Fruit fly (Drosophila melanogaster): Measurements from ENCODE around the gene Sf3b6.

The Sf3b6 gene

dm6 chr3L:6181776-6182175, 11.2 kb downstream of the Sf3b6 start, which contains the start of gene CG10274:
Gene CG10274 (minus strand): TSS chr3L:6181829.
- TF ChIP-seq CG32121 (GFP tag; IDR thresholded peaks at IDR 0.05) (peak; percentile 17; the same call in 1 of the 2 replicates), Ets98B (GFP tag; IDR thresholded peaks at IDR 0.05) (no peak), CG4496 (GFP tag; IDR thresholded peaks at IDR 0.05) (peak; percentile 59; the same call in 2 of the 3 replicates), CG14655 (GFP tag; optimal IDR thresholded peaks at IDR 0.05) (no peak), CG13204 (GFP tag; optimal IDR thresholded peaks at IDR 0.05) (no peak), Pif1B (GFP tag; optimal IDR thresholded peaks at IDR 0.05) (no peak), CG34367 (tag; optimal IDR thresholded peaks at IDR 0.05) (no peak), CG15710 (tag; optimal IDR thresholded peaks at IDR 0.05) (peak; percentile 72), gl (tag; optimal IDR thresholded peaks at IDR 0.05) (no peak), CG9948 (tag; optimal IDR thresholded peaks at IDR 0.05) (peak; percentile 52), Pif1A (GFP tag; optimal IDR thresholded peaks at IDR 0.05) (no peak), D1 (tag; optimal IDR thresholded peaks at IDR 0.05) (no peak), CG10348 (GFP tag; IDR thresholded peaks at IDR 0.05) (no peak), EcR (GFP tag; optimal IDR thresholded peaks at IDR 0.05) (no peak), Snoo (tag; optimal IDR thresholded peaks at IDR 0.05) (no peak), CG12605 (GFP tag; IDR thresholded peaks at IDR 0.05) (no peak), CG8301 (tag; optimal IDR thresholded peaks at IDR 0.05) (no peak), CG8159 (tag; optimal IDR thresholded peaks at IDR 0.05) (no peak), rn (GFP tag; IDR thresholded peaks at IDR 0.05) (no peak), fd96Ca (GFP tag; IDR thresholded peaks at IDR 0.05) (no peak), CG17806 (tag; optimal IDR thresholded peaks at IDR 0.05) (peak; percentile 40)

- TF ChIP-seq CG9948 (tag; optimal IDR thresholded peaks at IDR 0.05) (peak; percentile 45), CG10348 (GFP tag; IDR thresholded peaks at IDR 0.05) (no peak)
Observed at dm6 chr3L:6173826-6174255, 19.1 kb downstream of the Sf3b6 start, which contains the start of the genes fmt and CG7376. Gene fmt (minus strand): TSS chr3L:6173880. Gene CG7376 (plus strand): TSS chr3L:6174248.

- TF ChIP-seq CG34367 (tag; optimal IDR thresholded peaks at IDR 0.05) = no peak
- no peak for TF ChIP-seq fd96Ca (GFP tag; IDR thresholded peaks at IDR 0.05)
- no peak for TF ChIP-seq Pif1A (GFP tag; optimal IDR thresholded peaks at IDR 0.05)
- no peak for TF ChIP-seq gl (tag; optimal IDR thresholded peaks at IDR 0.05)
- no peak for TF ChIP-seq Ets98B (GFP tag; IDR thresholded peaks at IDR 0.05)
Observed at dm6 chr3L:6162483-6163128, 30.4 kb downstream of the Sf3b6 start, which contains the start of gene Prdm13. Gene Prdm13 (plus strand): TSS chr3L:6163127.

- TF ChIP-seq CG10348 (GFP tag; IDR thresholded peaks at IDR 0.05) (no peak), Pif1A (GFP tag; optimal IDR thresholded peaks at IDR 0.05) (no peak), CG34367 (tag; optimal IDR thresholded peaks at IDR 0.05) (no peak), CG15710 (tag; optimal IDR thresholded peaks at IDR 0.05) (no peak), CG13204 (GFP tag; optimal IDR thresholded peaks at IDR 0.05) (no peak), rn (GFP tag; IDR thresholded peaks at IDR 0.05) (no peak), EcR (GFP tag; optimal IDR thresholded peaks at IDR 0.05) (no peak)
Observed at dm6 chr3L:6161997-6162396, 31.0 kb downstream of the Sf3b6 start.

- no peak for TF ChIP-seq Snoo (tag; optimal IDR thresholded peaks at IDR 0.05)
- no peak for TF ChIP-seq CG8159 (tag; optimal IDR thresholded peaks at IDR 0.05)
Observed at dm6 chr3L:6160514-6160913, 32.5 kb downstream of the Sf3b6 start, which contains the start of gene Cpr65Az. Gene Cpr65Az (plus strand): TSS chr3L:6160814.

- no peak for TF ChIP-seq CG14655 (GFP tag; optimal IDR thresholded peaks at IDR 0.05)
- no peak for TF ChIP-seq Ets98B (GFP tag; IDR thresholded peaks at IDR 0.05)
- no peak for TF ChIP-seq CG4496 (GFP tag; IDR thresholded peaks at IDR 0.05)
Observed at dm6 chr3L:6159863-6160262, 33.1 kb downstream of the Sf3b6 start.

- TF ChIP-seq gl (tag; optimal IDR thresholded peaks at IDR 0.05) = no peak
- TF ChIP-seq Ets98B (GFP tag; IDR thresholded peaks at IDR 0.05) = no peak
- TF ChIP-seq CG9948 (tag; optimal IDR thresholded peaks at IDR 0.05) = no peak
- TF ChIP-seq CG4496 (GFP tag; IDR thresholded peaks at IDR 0.05) = no peak
- no peak for TF ChIP-seq fd96Ca (GFP tag; IDR thresholded peaks at IDR 0.05)
- no peak for TF ChIP-seq Pif1B (GFP tag; optimal IDR thresholded peaks at IDR 0.05)
- no peak for TF ChIP-seq CG8301 (tag; optimal IDR thresholded peaks at IDR 0.05)
- TF ChIP-seq CG34367 (tag; optimal IDR thresholded peaks at IDR 0.05) = no peak
- no peak for TF ChIP-seq D1 (tag; optimal IDR thresholded peaks at IDR 0.05)
- no peak for TF ChIP-seq rn (GFP tag; IDR thresholded peaks at IDR 0.05)
- TF ChIP-seq CG32121 (GFP tag; IDR thresholded peaks at IDR 0.05) = no peak
- TF ChIP-seq EcR (GFP tag; optimal IDR thresholded peaks at IDR 0.05) = no peak
- TF ChIP-seq CG17806 (tag; optimal IDR thresholded peaks at IDR 0.05) = no peak
- no peak for TF ChIP-seq CG13204 (GFP tag; optimal IDR thresholded peaks at IDR 0.05)
- no peak for TF ChIP-seq CG14655 (GFP tag; optimal IDR thresholded peaks at IDR 0.05)
Observed at dm6 chr3L:6158530-6158929, 34.4 kb downstream of the Sf3b6 start, which contains the start of gene Cpr65Ay. Gene Cpr65Ay (minus strand): TSS chr3L:6158630.

All from whole organism, pupa.